Fruit fly (Drosophila melanogaster): ENCODE data around the gene Spase22-23.

DNA sequence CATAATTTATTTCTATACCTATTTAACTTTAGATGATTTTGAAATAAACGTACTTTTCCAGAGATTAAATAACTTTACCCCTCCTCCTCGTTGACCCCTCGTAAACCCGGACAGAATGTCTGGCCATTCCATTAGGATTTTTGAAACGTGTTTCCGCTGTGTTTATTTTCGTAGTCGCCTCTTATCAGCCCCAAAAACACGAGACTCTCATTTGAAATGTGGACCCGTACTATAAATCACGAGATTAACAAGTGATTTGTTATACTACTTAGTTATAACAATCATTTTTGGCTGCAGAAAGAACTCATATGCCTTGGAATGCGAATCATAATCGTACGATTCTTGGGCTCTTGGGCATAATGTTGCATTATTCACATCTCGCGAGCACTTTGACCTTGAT lies 45.6 kb upstream of the Spase22-23 start:
- no peak for TF ChIP-seq psq (optimal IDR thresholded peaks at IDR 0.05)
- no peak for TF ChIP-seq CG8478 (optimal IDR thresholded peaks at IDR 0.05)
- TF ChIP-seq usp (GFP tag; optimal IDR thresholded peaks at IDR 0.05), result no peak
- TF ChIP-seq pan (optimal IDR thresholded peaks at IDR 0.05), result no peak
